Worm (Caenorhabditis elegans) whole organism, L4 larva: ENCODE measurements around the gene C28H8.5.

ENCODE experiments used
- D1046.2 ChIP-seq: fragments of 200-800 bp; sonication (Bioruptor generic); IDR thresholded peaks from 2 replicates; pipeline ENCODE4 v1.3.6; 2022; ENCODE audit warnings: missing genetic modification characterization, missing compliant biosample characterization
- F49E8.2 ChIP-seq: sonication (generic microtip); optimal IDR thresholded peaks from 2 replicates; lab custom pipeline; 2016; ENCODE audit warnings: missing compliant biosample characterization, mild to moderate bottlenecking, missing genetic modification characterization, borderline replicate concordance
- R02D3.7 ChIP-seq: fragments of 150-350 bp; sonication (generic microtip); optimal IDR thresholded peaks from 3 replicates; lab custom pipeline; 2014; ENCODE audit warnings: missing biosample characterization, missing genetic modification characterization
- T20F7.1 ChIP-seq: fragments of 200-800 bp; sonication (Bioruptor generic); optimal IDR thresholded peaks from 2 replicates; lab custom pipeline; 2018; ENCODE audit warnings: mild to moderate bottlenecking, missing genetic modification characterization, missing compliant biosample characterization
- Y48G9A.11 ChIP-seq: fragments of 200-800 bp; sonication (Bioruptor generic); IDR thresholded peaks from 2 replicates; pipeline ENCODE4 v1.3.6; 2022; ENCODE audit warnings: missing genetic modification reagents, missing genetic modification characterization, missing compliant biosample characterization
- Y75B8A.6 ChIP-seq: fragments of 200-800 bp; sonication (Bioruptor generic); IDR thresholded peaks from 2 replicates; pipeline ENCODE4 v1.3.6; 2022; ENCODE audit warnings: missing genetic modification reagents, missing genetic modification characterization, missing compliant biosample characterization
- ama-1 ChIP-seq: fragments of 150-350 bp; optimal IDR thresholded peaks from 2 replicates; lab custom pipeline; 2014; ENCODE audit warnings: inconsistent platforms, mixed read lengths
- ceh-20 ChIP-seq: fragments of 200-800 bp; sonication (Bioruptor generic); IDR thresholded peaks from 2 replicates; pipeline ENCODE4 v1.3.6; 2022; ENCODE audit warnings: missing genetic modification reagents, missing genetic modification characterization, missing compliant biosample characterization
- ceh-32 ChIP-seq: sonication (generic microtip); optimal IDR thresholded peaks from 2 replicates; lab custom pipeline; 2016; ENCODE audit warnings: mild to moderate bottlenecking, missing genetic modification characterization, missing compliant biosample characterization; ENCODE audit not compliant: poor library complexity
- ceh-62 ChIP-seq: sonication (generic microtip); optimal IDR thresholded peaks from 2 replicates; lab custom pipeline; 2017; ENCODE audit warnings: missing biosample characterization, missing genetic modification characterization
- daf-16 ChIP-seq, 3 experiments: sonication (generic microtip); optimal IDR thresholded peaks; 2 replicates each; lab custom pipeline; 2016 to 2017; ENCODE audit warnings: missing genetic modification characterization in 3 of 3, missing genetic modification reagents in 3 of 3, mild to moderate bottlenecking in 2 of 3, missing compliant biosample characterization in 2 of 3, missing biosample characterization in 1 of 3, moderate library complexity in 1 of 3
- daf-19 ChIP-seq: fragments of 200-800 bp; sonication (Bioruptor generic); conservative IDR thresholded peaks from 2 replicates; pipeline ENCODE4 v1.3.6; 2022; ENCODE audit warnings: missing genetic modification characterization, missing compliant biosample characterization
- dmd-6 ChIP-seq: fragments of 200-800 bp; sonication (Bioruptor generic); IDR thresholded peaks from 2 replicates; pipeline ENCODE4 v1.3.6; 2022; ENCODE audit warnings: missing genetic modification reagents, missing genetic modification characterization, missing compliant biosample characterization
- dpl-1 ChIP-seq: fragments of 150-350 bp; optimal IDR thresholded peaks from 2 replicates; lab custom pipeline; 2014; ENCODE audit warnings: missing biosample characterization, missing genetic modification reagents, missing genetic modification characterization
- duxl-1 ChIP-seq: sonication (generic microtip); optimal IDR thresholded peaks from 2 replicates; lab custom pipeline; 2016; ENCODE audit warnings: mild to moderate bottlenecking, missing genetic modification characterization, moderate library complexity, missing compliant biosample characterization; ENCODE audit not compliant: poor library complexity
- dve-1 ChIP-seq: sonication (generic microtip); optimal IDR thresholded peaks from 2 replicates; lab custom pipeline; 2017; ENCODE audit warnings: antibody characterized with exemption, mild to moderate bottlenecking, missing genetic modification characterization, missing compliant biosample characterization; ENCODE audit not compliant: insufficient read depth
- egl-27 ChIP-seq: sonication (generic microtip); optimal IDR thresholded peaks from 3 replicates; lab custom pipeline; 2017; ENCODE audit warnings: missing biosample characterization, missing genetic modification reagents, missing genetic modification characterization
- fkh-10 ChIP-seq: fragments of 150-350 bp; optimal IDR thresholded peaks from 2 replicates; lab custom pipeline; 2014; ENCODE audit warnings: missing biosample characterization, missing genetic modification reagents, missing genetic modification characterization
- hlh-11 ChIP-seq: fragments of 200-800 bp; sonication (Bioruptor generic); optimal IDR thresholded peaks from 2 replicates; lab custom pipeline; 2018; ENCODE audit warnings: mild to moderate bottlenecking, missing genetic modification characterization, missing compliant biosample characterization
- hlh-30 ChIP-seq: sonication (generic microtip); optimal IDR thresholded peaks from 2 replicates; lab custom pipeline; 2017; ENCODE audit warnings: antibody characterized with exemption, mild to moderate bottlenecking, missing genetic modification characterization, missing compliant biosample characterization; ENCODE audit not compliant: insufficient read depth
- jun-1 ChIP-seq: fragments of 150-350 bp; optimal IDR thresholded peaks from 2 replicates; lab custom pipeline; 2014; ENCODE audit warnings: missing biosample characterization, missing genetic modification reagents, missing genetic modification characterization
- lin-13 ChIP-seq: fragments of 150-350 bp; optimal IDR thresholded peaks from 2 replicates; lab custom pipeline; 2014; ENCODE audit warnings: missing biosample characterization, missing genetic modification reagents, missing genetic modification characterization
- lin-38 ChIP-seq: fragments of 200-800 bp; sonication (Bioruptor generic); IDR thresholded peaks from 2 replicates; pipeline ENCODE4 v1.3.6; 2022; ENCODE audit warnings: missing genetic modification reagents, missing genetic modification characterization, missing compliant biosample characterization
- lsy-2 ChIP-seq, 2 experiments: fragments of 150-350 bp in 1 of 2; sonication (generic microtip) in 1 of 2; optimal IDR thresholded peaks; 2 replicates each; lab custom pipeline; 2014 to 2017; ENCODE audit warnings: missing biosample characterization in 2 of 2, missing genetic modification characterization in 2 of 2
- madf-9 ChIP-seq: fragments of 200-800 bp; sonication (Bioruptor generic); conservative IDR thresholded peaks from 2 replicates; pipeline ENCODE4 v1.3.6; 2022; ENCODE audit warnings: missing genetic modification reagents, missing genetic modification characterization, missing compliant biosample characterization
- mdl-1 ChIP-seq, 2 experiments: fragments of 150-350 bp in 1 of 2; sonication (generic microtip) in 1 of 2; optimal IDR thresholded peaks; 2 replicates each; lab custom pipeline; 2014 to 2017; ENCODE audit warnings: missing biosample characterization in 2 of 2, missing genetic modification characterization in 2 of 2
- mep-1 ChIP-seq: fragments of 150-350 bp; sonication (generic microtip); optimal IDR thresholded peaks from 3 replicates; lab custom pipeline; 2014; ENCODE audit warnings: missing biosample characterization, missing genetic modification characterization
- mes-2 ChIP-seq: sonication (generic microtip); optimal IDR thresholded peaks from 2 replicates; lab custom pipeline; 2016; ENCODE audit warnings: missing genotype, mild to moderate bottlenecking, missing genetic modification characterization, missing compliant biosample characterization; ENCODE audit not compliant: poor library complexity, severe bottlenecking
- mxl-3 ChIP-seq: fragments of 200-800 bp; sonication (Bioruptor generic); optimal IDR thresholded peaks from 2 replicates; lab custom pipeline; 2018; ENCODE audit warnings: mild to moderate bottlenecking, missing genetic modification characterization, missing compliant biosample characterization
- nhr-10 ChIP-seq: fragments of 150-350 bp; optimal IDR thresholded peaks from 2 replicates; lab custom pipeline; 2014; ENCODE audit warnings: missing biosample characterization, missing genetic modification characterization
- nhr-102 ChIP-seq: sonication (generic microtip); optimal IDR thresholded peaks from 2 replicates; lab custom pipeline; 2016; ENCODE audit warnings: mild to moderate bottlenecking, missing genetic modification characterization, moderate library complexity, missing compliant biosample characterization
- nhr-11 ChIP-seq: fragments of 150-350 bp; optimal IDR thresholded peaks from 2 replicates; lab custom pipeline; 2014; ENCODE audit warnings: missing biosample characterization, missing genetic modification characterization
- nhr-25 ChIP-seq: sonication (generic microtip); optimal IDR thresholded peaks from 2 replicates; lab custom pipeline; 2017; ENCODE audit warnings: missing genetic modification characterization, mild to moderate bottlenecking, missing compliant biosample characterization, antibody characterized with exemption, moderate library complexity, borderline replicate concordance; ENCODE audit not compliant: insufficient read depth
- nhr-28 ChIP-seq: fragments of 150-350 bp; optimal IDR thresholded peaks from 2 replicates; lab custom pipeline; 2014; ENCODE audit warnings: missing biosample characterization, missing genetic modification characterization
- nhr-42 ChIP-seq: fragments of 200-800 bp; sonication (Bioruptor generic); IDR thresholded peaks from 2 replicates; pipeline ENCODE4 v1.3.6; 2022; ENCODE audit warnings: missing genetic modification characterization, missing compliant biosample characterization
- nhr-48 ChIP-seq: sonication (generic microtip); optimal IDR thresholded peaks from 2 replicates; lab custom pipeline; 2016; ENCODE audit warnings: mild to moderate bottlenecking, missing genetic modification characterization, missing compliant biosample characterization
- nhr-6 ChIP-seq: fragments of 150-350 bp; optimal IDR thresholded peaks from 2 replicates; lab custom pipeline; 2014; ENCODE audit warnings: missing biosample characterization, missing genetic modification characterization
- nhr-77 ChIP-seq: fragments of 150-350 bp; optimal IDR thresholded peaks from 2 replicates; lab custom pipeline; 2014; ENCODE audit warnings: missing biosample characterization, missing genetic modification characterization
- pha-4 ChIP-seq, 2 experiments: fragments of 150-350 bp in 1 of 2; fragments of 200-800 bp in 1 of 2; sonication (Bioruptor generic) in 1 of 2; IDR thresholded peaks in 1 of 2; optimal IDR thresholded peaks in 1 of 2; 2 replicates each; pipeline versions ENCODE4 v1.3.6 to Lab custom; 2014 to 2022; ENCODE audit warnings: missing genetic modification characterization in 2 of 2, missing genetic modification reagents in 2 of 2, missing biosample characterization in 1 of 2, missing compliant biosample characterization in 1 of 2
- php-3 ChIP-seq: fragments of 200-800 bp; sonication (Bioruptor generic); IDR thresholded peaks from 2 replicates; pipeline ENCODE4 v1.3.6; 2022; ENCODE audit warnings: missing genetic modification reagents, missing genetic modification characterization, missing compliant biosample characterization
- pqm-1 ChIP-seq: sonication (generic microtip); optimal IDR thresholded peaks from 2 replicates; lab custom pipeline; 2017; ENCODE audit warnings: missing biosample characterization, missing genetic modification characterization
- saeg-2 ChIP-seq: fragments of 200-800 bp; sonication (Bioruptor generic); IDR thresholded peaks from 2 replicates; pipeline ENCODE4 v1.3.6; 2022; ENCODE audit warnings: missing genetic modification reagents, missing genetic modification characterization, missing compliant biosample characterization
- unc-39 ChIP-seq: sonication (generic microtip); optimal IDR thresholded peaks from 2 replicates; lab custom pipeline; 2017; ENCODE audit warnings: missing biosample characterization, missing genetic modification characterization
- unc-62 ChIP-seq, 3 experiments: fragments of 150-350 bp in 1 of 3; sonication (generic microtip); optimal IDR thresholded peaks in 2 of 3; peaks in 1 of 3; 1 replicate in 1 of 3; 2 replicates in 2 of 3; lab custom pipeline; 2014 to 2017; ENCODE audit warnings: missing biosample characterization in 3 of 3, missing genetic modification characterization in 3 of 3, missing genetic modification reagents in 3 of 3, missing genotype in 1 of 3
- zag-1 ChIP-seq: fragments of 150-350 bp; optimal IDR thresholded peaks from 2 replicates; lab custom pipeline; 2014; ENCODE audit warnings: missing biosample characterization, missing genetic modification characterization
- zip-2 ChIP-seq: fragments of 150-350 bp; optimal IDR thresholded peaks from 2 replicates; lab custom pipeline; 2014; ENCODE audit warnings: missing biosample characterization, missing genetic modification characterization

The C28H8.5 gene

ce11 chrIII:5915926-5916325 is 31.8 kb downstream of the C28H8.5 start (continued):
- TF ChIP-seq ceh-32 (tag; lab: Kevin White, UChicago) (no peak), mep-1 (peak; percentile 18), nhr-48 (no peak), madf-9 (no peak), F49E8.2 (no peak), php-3 (GFP tag; lab: Robert Waterston, UW) (no peak), nhr-28 (tag; lab: Kevin White, UChicago) (peak; percentile 67), nhr-6 (tag; lab: Kevin White, UChicago) (peak; percentile 33)

ce11 chrIII:5917365-5917958 is 33.4 kb downstream of the C28H8.5 start:
- peak in 1 of 2 experiments; percentile 84 for TF ChIP-seq unc-62 (GFP tag; optimal IDR thresholded peaks at IDR 0.05 in 1 of 2; lab: Kevin White, UChicago)
- TF ChIP-seq unc-62 (tag; optimal IDR thresholded peaks at IDR 0.05; lab: Kevin White, UChicago): no peak
- peak; percentile 11 for TF ChIP-seq nhr-10
- peak; percentile 88 for TF ChIP-seq pqm-1
- TF ChIP-seq nhr-77 (tag; lab: Kevin White, UChicago): peak; percentile 88
- no peak for TF ChIP-seq zag-1 (tag; lab: Kevin White, UChicago)
- TF ChIP-seq daf-16 (GFP tag; optimal IDR thresholded peaks at IDR 0.05; lab: Kevin White, UChicago): no peak
- TF ChIP-seq daf-16 (tag; optimal IDR thresholded peaks at IDR 0.05; lab: Kevin White, UChicago): peak; percentile 96
- TF ChIP-seq mep-1: peak; percentile 86
- 0 out of 2 replicates have a peak, but pooled peaks have one; percentile 39 for TF ChIP-seq nhr-42 (GFP tag; lab: Robert Waterston, UW)
- TF ChIP-seq nhr-25 (tag; lab: Kevin White, UChicago): no peak
- peak; percentile 62 for TF ChIP-seq zip-2 (tag; lab: Kevin White, UChicago)
- TF ChIP-seq ceh-62 (tag; lab: Kevin White, UChicago): no peak
- TF ChIP-seq mes-2: peak; percentile 22
- no peak for TF ChIP-seq R02D3.7 (tag; lab: Kevin White, UChicago)
- TF ChIP-seq hlh-11 (tag; lab: Kevin White, UChicago): peak; percentile 58
- no peak for TF ChIP-seq saeg-2 (GFP tag; lab: Robert Waterston, UW)
- TF ChIP-seq T20F7.1 (GFP tag; lab: Kevin White, UChicago): peak; percentile 38
- TF ChIP-seq Y75B8A.6 (GFP tag; lab: Robert Waterston, UW): no peak
- peak; percentile 97 for TF ChIP-seq dve-1 (tag; lab: Kevin White, UChicago)
- peak; percentile 28; the same call in 1 of the 2 replicates for TF ChIP-seq lin-38 (GFP tag; lab: Robert Waterston, UW)
- no peak for TF ChIP-seq daf-19
- no peak for TF ChIP-seq unc-39 (tag; lab: Kevin White, UChicago)
- TF ChIP-seq lin-13: peak; percentile 58
- peak; percentile 24 for TF ChIP-seq duxl-1
- peak; percentile 72 for TF ChIP-seq hlh-30
- TF ChIP-seq jun-1 (tag; lab: Kevin White, UChicago): no peak
- TF ChIP-seq nhr-11: no peak
- peak; percentile 31 for TF ChIP-seq mxl-3 (GFP tag; lab: Kevin White, UChicago)
- peak; percentile 13; the same call in 1 of the 2 replicates for TF ChIP-seq dmd-6 (GFP tag; lab: Robert Waterston, UW)
- no peak for TF ChIP-seq fkh-10 (GFP tag; lab: Kevin White, UChicago)
- TF ChIP-seq egl-27 (tag; lab: Kevin White, UChicago): no peak
- peak; percentile 62 for TF ChIP-seq nhr-102 (tag; lab: Kevin White, UChicago)
- no peak for TF ChIP-seq D1046.2 (GFP tag; lab: Robert Waterston, UW)
- peak in 1 of 2 experiments; percentile 35 for TF ChIP-seq lsy-2 (tag; optimal IDR thresholded peaks at IDR 0.05; lab: Kevin White, UChicago)
- no peak for TF ChIP-seq Y48G9A.11
- no peak for TF ChIP-seq pha-4 (GFP tag; IDR thresholded peaks at IDR 0.05; lab: Robert Waterston, UW)
- no peak for TF ChIP-seq pha-4 (tag; optimal IDR thresholded peaks at IDR 0.05; lab: Kevin White, UChicago)
- peak; percentile 33; the same call in 1 of the 2 replicates for TF ChIP-seq ceh-20 (GFP tag; lab: Robert Waterston, UW)
- peak in 1 of 2 experiments; percentile 24 for TF ChIP-seq mdl-1 (tag; optimal IDR thresholded peaks at IDR 0.05; lab: Kevin White, UChicago)
- TF ChIP-seq ama-1: peak; percentile 63
- TF ChIP-seq nhr-28 (tag; lab: Kevin White, UChicago): peak; percentile 64
- no peak for TF ChIP-seq dpl-1
